Worm (Caenorhabditis elegans): Measurements from ENCODE around the gene gcl-1.
A peak's percentile ranks its signal among the peaks of the same experiment; 100 is the strongest.

The gcl-1 gene

ce11 chrIV:13395255-13395654 lies 17.4 kb downstream of the gcl-1 start (continued):
- TF ChIP-seq lin-29 (GFP tag; IDR thresholded peaks at IDR 0.05) = peak; percentile 16; the same call in 1 of the 2 replicates
- no peak for TF ChIP-seq ces-1 (GFP tag; optimal IDR thresholded peaks at IDR 0.05)
- no peak for TF ChIP-seq sdz-12 (GFP tag; optimal IDR thresholded peaks at IDR 0.05)

ce11 chrIV:13394686-13395085 lies 18.0 kb downstream of the gcl-1 start:
- TF ChIP-seq daf-16 (GFP tag; optimal IDR thresholded peaks at IDR 0.05) = no peak
- TF ChIP-seq daf-16 (tag; optimal IDR thresholded peaks at IDR 0.05) = peak; percentile 30
- TF ChIP-seq mep-1 (tag; optimal IDR thresholded peaks at IDR 0.05) = no peak
- no peak for TF ChIP-seq madf-5 (GFP tag; IDR thresholded peaks at IDR 0.05)
- no peak for TF ChIP-seq ZK337.2 (GFP tag; IDR thresholded peaks at IDR 0.05)
- no peak for TF ChIP-seq mdt-29 (GFP tag; IDR thresholded peaks at IDR 0.05)
- 0 out of 2 replicates have a peak, but pooled peaks have one; percentile 28 for TF ChIP-seq dmd-9 (GFP tag; IDR thresholded peaks at IDR 0.05)
- TF ChIP-seq attf-4 (tag; optimal IDR thresholded peaks at IDR 0.05) = no peak
- no peak for TF ChIP-seq Y5F2A.4 (GFP tag; optimal IDR thresholded peaks at IDR 0.05)
- no peak for TF ChIP-seq nhr-6 (tag; optimal IDR thresholded peaks at IDR 0.05)
- peak; percentile 67 for TF ChIP-seq mxl-3 (GFP tag; optimal IDR thresholded peaks at IDR 0.05)
- TF ChIP-seq lin-15B (tag; optimal IDR thresholded peaks at IDR 0.05) = no peak
- no peak for TF ChIP-seq dmd-8 (GFP tag; IDR thresholded peaks at IDR 0.05)
- TF ChIP-seq cey-2 (tag; optimal IDR thresholded peaks at IDR 0.05; ENCODE audit: borderline replicate concordance, insufficient read depth) = no peak
- TF ChIP-seq madf-9 (GFP tag; conservative IDR thresholded peaks at IDR 0.05) = no peak; the same call in 1 of the 2 replicates
- TF ChIP-seq daf-8 (GFP tag; IDR thresholded peaks at IDR 0.05) = no peak

ce11 chrIV:13393246-13393716 lies 19.4 kb downstream of the gcl-1 start:
- peak; percentile 7 for TF ChIP-seq mes-2 (tag; optimal IDR thresholded peaks at IDR 0.05; ENCODE audit: poor library complexity, severe bottlenecking)
- peak; percentile 86 for TF ChIP-seq dmd-6 (GFP tag; IDR thresholded peaks at IDR 0.05)
- TF ChIP-seq lin-15B (tag; optimal IDR thresholded peaks at IDR 0.05) = no peak
- TF ChIP-seq nhr-111 (GFP tag; optimal IDR thresholded peaks at IDR 0.05) = no peak
- TF ChIP-seq nhr-6 (tag; optimal IDR thresholded peaks at IDR 0.05) = peak; percentile 34
- TF ChIP-seq F37D6.2 (tag; optimal IDR thresholded peaks at IDR 0.05) = no peak
- TF ChIP-seq D1046.2 (GFP tag; IDR thresholded peaks at IDR 0.05) = no peak
- TF ChIP-seq lin-29 (GFP tag; IDR thresholded peaks at IDR 0.05) = no peak
- TF ChIP-seq daf-19 (GFP tag; conservative IDR thresholded peaks at IDR 0.05) = no peak
- peak; percentile 81 for TF ChIP-seq nhr-48 (tag; optimal IDR thresholded peaks at IDR 0.05)
- no peak for TF ChIP-seq skn-1 (tag; optimal IDR thresholded peaks at IDR 0.05)
- TF ChIP-seq F26F4.8 (GFP tag; conservative IDR thresholded peaks at IDR 0.05) = no peak
- no peak for TF ChIP-seq arid-1 (GFP tag; conservative IDR thresholded peaks at IDR 0.05)
- TF ChIP-seq unc-62 (GFP tag; optimal IDR thresholded peaks at IDR 0.05 in 1 of 2) = peak in 1 of 2 experiments; percentile 83
- no peak for TF ChIP-seq unc-62 (tag; optimal IDR thresholded peaks at IDR 0.05)
- TF ChIP-seq T26A8.4 (GFP tag; IDR thresholded peaks at IDR 0.05) = no peak
- TF ChIP-seq ZK546.5 (tag; optimal IDR thresholded peaks at IDR 0.05) = no peak
- no peak for TF ChIP-seq egl-43 (GFP tag; IDR thresholded peaks at IDR 0.05)
- no peak for TF ChIP-seq ceh-28 (tag; optimal IDR thresholded peaks at IDR 0.05)
- TF ChIP-seq tra-1 (GFP tag; IDR thresholded peaks at IDR 0.05) = no peak; the same call in 1 of the 2 replicates
- TF ChIP-seq nhr-76 (tag; optimal IDR thresholded peaks at IDR 0.05) = no peak
- TF ChIP-seq hlh-11 (tag; optimal IDR thresholded peaks at IDR 0.05) = peak; percentile 91
- TF ChIP-seq lim-7 (GFP tag; IDR thresholded peaks at IDR 0.05) = no peak
- TF ChIP-seq egl-27 (tag; optimal IDR thresholded peaks at IDR 0.05) = no peak
- no peak for TF ChIP-seq ctbp-1 (GFP tag; IDR thresholded peaks at IDR 0.05)
- no peak for TF ChIP-seq dpl-1 (GFP tag; optimal IDR thresholded peaks at IDR 0.05)
- TF ChIP-seq Y48G9A.11 (GFP tag; IDR thresholded peaks at IDR 0.05) = peak; percentile 22; the same call in 1 of the 2 replicates
- TF ChIP-seq saeg-2 (GFP tag; IDR thresholded peaks at IDR 0.05) = no peak
- peak; percentile 61 for TF ChIP-seq mdt-29 (GFP tag; IDR thresholded peaks at IDR 0.05)
- TF ChIP-seq php-3 (GFP tag; IDR thresholded peaks at IDR 0.05) = peak; percentile 67; the same call in 1 of the 2 replicates
- TF ChIP-seq dve-1 (tag; optimal IDR thresholded peaks at IDR 0.05; ENCODE audit: insufficient read depth) = peak; percentile 52
- no peak for TF ChIP-seq spr-3 (GFP tag; optimal IDR thresholded peaks at IDR 0.05)
- no peak for TF ChIP-seq nhr-25 (tag; optimal IDR thresholded peaks at IDR 0.05; ENCODE audit: borderline replicate concordance, insufficient read depth)

Data from whole organism, L4 larva.